Fruit fly (Drosophila melanogaster): ENCODE results near the gene Akr1B.

Akr1B gene

dm6 chr3L:11648410-11648809 lies 24.2 kb upstream of the Akr1B start, which contains the start of the genes RIOK1 and Polr3H (continued):
- TF ChIP-seq CG4730 (GFP tag; IDR thresholded peaks at IDR 0.05) (peak; percentile 23; the same call in 1 of the 2 replicates), shn (GFP tag; optimal IDR thresholded peaks at IDR 0.05) (peak; percentile 67), onecut (GFP tag; IDR thresholded peaks at IDR 0.05) (no peak), CG18764 (GFP tag; optimal IDR thresholded peaks at IDR 0.05) (no peak), Trl (optimal IDR thresholded peaks at IDR 0.05) (no peak), Trl (GFP tag; optimal IDR thresholded peaks at IDR 0.05) (peak; percentile 59), Max (GFP tag; optimal IDR thresholded peaks at IDR 0.05) (peak; percentile 99), Scr (GFP tag; IDR thresholded peaks at IDR 0.05; ENCODE audit: partially characterized antibody) (peak; percentile 34; the same call in 1 of the 2 replicates), Fer2 (tag; optimal IDR thresholded peaks at IDR 0.05) (no peak), Fer3 (tag; optimal IDR thresholded peaks at IDR 0.05) (peak; percentile 67), Nf-YB (GFP tag; optimal IDR thresholded peaks at IDR 0.05) (no peak), trem (tag; optimal IDR thresholded peaks at IDR 0.05) (peak; percentile 70), slou (GFP tag; optimal IDR thresholded peaks at IDR 0.05) (no peak), Hmx (GFP tag; optimal IDR thresholded peaks at IDR 0.05) (peak; percentile 66), ewg (GFP tag; optimal IDR thresholded peaks at IDR 0.05) (peak; percentile 34), Taf1 (GFP tag; IDR thresholded peaks at IDR 0.05) (no peak), CG13424 (tag; optimal IDR thresholded peaks at IDR 0.05) (peak; percentile 69), bsh (GFP tag; optimal IDR thresholded peaks at IDR 0.05) (no peak), eyg (GFP tag; optimal IDR thresholded peaks at IDR 0.05) (peak; percentile 18), dysf (GFP tag; IDR thresholded peaks at IDR 0.05) (peak; percentile 66), TFAM (GFP tag; optimal IDR thresholded peaks at IDR 0.05) (no peak), CG7556 (GFP tag; optimal IDR thresholded peaks at IDR 0.05) (no peak), CG3281 (GFP tag; optimal IDR thresholded peaks at IDR 0.05) (no peak), run (tag; optimal IDR thresholded peaks at IDR 0.05) (no peak), CG2678 (tag; optimal IDR thresholded peaks at IDR 0.05) (no peak), crp (GFP tag; optimal IDR thresholded peaks at IDR 0.05) (peak; percentile 64 to 90), CG13296 (GFP tag; optimal IDR thresholded peaks at IDR 0.05) (no peak), lilli (GFP tag; optimal IDR thresholded peaks at IDR 0.05) (peak; percentile 85), nerfin-2 (GFP tag; IDR thresholded peaks at IDR 0.05; ENCODE audit: partially characterized antibody) (no peak), CG13123 (GFP tag; optimal IDR thresholded peaks at IDR 0.05) (peak; percentile 65), tin (GFP tag; optimal IDR thresholded peaks at IDR 0.05) (peak; percentile 72), en (GFP tag; optimal IDR thresholded peaks at IDR 0.05) (peak; percentile 8), CG17612 (GFP tag; IDR thresholded peaks at IDR 0.05) (0 out of 2 replicates have a peak, but pooled peaks have one; percentile 8), CG15479 (GFP tag; optimal IDR thresholded peaks at IDR 0.05) (peak; percentile 52), ttk (GFP tag; IDR thresholded peaks at IDR 0.05) (peak; percentile 31; the same call in 1 of the 2 replicates), Dek (tag; optimal IDR thresholded peaks at IDR 0.05) (no peak), CG10147 (GFP tag; optimal IDR thresholded peaks at IDR 0.05) (no peak), B-H2 (GFP tag; optimal IDR thresholded peaks at IDR 0.05) (no peak), pfk (GFP tag; optimal IDR thresholded peaks at IDR 0.05) (no peak), CG7963 (GFP tag; IDR thresholded peaks at IDR 0.05; ENCODE audit: partially characterized antibody) (no peak), hkb (optimal IDR thresholded peaks at IDR 0.05) (no peak), hkb (GFP tag; IDR thresholded peaks at IDR 0.05) (peak; percentile 77), CG1792 (GFP tag; optimal IDR thresholded peaks at IDR 0.05) (peak; percentile 34), phol (tag; optimal IDR thresholded peaks at IDR 0.05) (peak; percentile 96), pho (GFP tag; optimal IDR thresholded peaks at IDR 0.05) (peak; percentile 80), CG2202 (tag; optimal IDR thresholded peaks at IDR 0.05) (peak; percentile 14), CG12391 (tag; optimal IDR thresholded peaks at IDR 0.05) (peak; percentile 79), ind (GFP tag; optimal IDR thresholded peaks at IDR 0.05) (peak; percentile 76), CG17568 (GFP tag; optimal IDR thresholded peaks at IDR 0.05) (no peak), kah (GFP tag; optimal IDR thresholded peaks at IDR 0.05) (no peak), Dref (GFP tag; IDR thresholded peaks at IDR 0.05) (no peak)

Data from whole organism, embryonic.